Worm (Caenorhabditis elegans) whole organism, L2 larva: ENCODE results near the gene rpt-1.

ENCODE experiments used
- C34F6.9 ChIP-seq: fragments of 150-350 bp; optimal IDR thresholded peaks from 2 replicates; lab custom pipeline; 2014; ENCODE audit warnings: missing biosample characterization, missing genetic modification characterization
- F13H6.1 ChIP-seq: sonication (generic microtip); optimal IDR thresholded peaks from 2 replicates; lab custom pipeline; 2016; ENCODE audit warnings: missing genetic modification characterization, missing compliant biosample characterization
- R02D3.7 ChIP-seq: fragments of 150-350 bp; optimal IDR thresholded peaks from 2 replicates; lab custom pipeline; 2014; ENCODE audit warnings: missing biosample characterization, missing genetic modification characterization
- Y55F3AM.14 ChIP-seq: fragments of 200-800 bp; sonication (Bioruptor generic); optimal IDR thresholded peaks from 2 replicates; lab custom pipeline; 2018; ENCODE audit warnings: mild to moderate bottlenecking, missing genetic modification characterization, missing compliant biosample characterization
- ZK546.5 ChIP-seq: sonication (generic microtip); optimal IDR thresholded peaks from 2 replicates; lab custom pipeline; 2017; ENCODE audit warnings: missing biosample characterization, missing genetic modification characterization
- alr-1 ChIP-seq: fragments of 150-350 bp; optimal IDR thresholded peaks from 2 replicates; lab custom pipeline; 2014; ENCODE audit warnings: missing biosample characterization, missing genetic modification characterization
- aly-2 ChIP-seq: fragments of 150-350 bp; optimal IDR thresholded peaks from 2 replicates; lab custom pipeline; 2014; ENCODE audit warnings: missing biosample characterization, missing genetic modification characterization
- blmp-1 ChIP-seq: sonication (generic microtip); optimal IDR thresholded peaks from 2 replicates; lab custom pipeline; 2017; ENCODE audit warnings: missing genetic modification characterization, mild to moderate bottlenecking, missing compliant biosample characterization, antibody characterized with exemption, moderate library complexity; ENCODE audit not compliant: insufficient read depth
- ceh-82 ChIP-seq: fragments of 150-350 bp; optimal IDR thresholded peaks from 2 replicates; lab custom pipeline; 2014; ENCODE audit warnings: missing biosample characterization, missing genetic modification characterization
- crh-2 ChIP-seq: sonication (generic microtip); optimal IDR thresholded peaks from 2 replicates; lab custom pipeline; 2017; ENCODE audit warnings: missing biosample characterization, missing genetic modification characterization
- dmd-4 ChIP-seq: sonication (generic microtip); optimal IDR thresholded peaks from 2 replicates; lab custom pipeline; 2017; ENCODE audit warnings: missing biosample characterization, missing genetic modification characterization
- egl-27 ChIP-seq: sonication (generic microtip); optimal IDR thresholded peaks from 3 replicates; lab custom pipeline; 2017; ENCODE audit warnings: missing biosample characterization, missing genetic modification reagents, missing genetic modification characterization
- elt-1 ChIP-seq: fragments of 150-350 bp; optimal IDR thresholded peaks from 2 replicates; lab custom pipeline; 2014; ENCODE audit warnings: missing biosample characterization, missing genetic modification characterization
- elt-3 ChIP-seq: sonication (generic microtip); optimal IDR thresholded peaks from 2 replicates; lab custom pipeline; 2017; ENCODE audit warnings: missing biosample characterization, missing genetic modification characterization
- fos-1 ChIP-seq: fragments of 150-350 bp; optimal IDR thresholded peaks from 2 replicates; lab custom pipeline; 2014; ENCODE audit warnings: missing biosample characterization, missing genetic modification characterization
- gmeb-1 ChIP-seq: fragments of 150-350 bp; optimal IDR thresholded peaks from 2 replicates; lab custom pipeline; 2014; ENCODE audit warnings: missing biosample characterization, missing genetic modification characterization
- lin-11 ChIP-seq: fragments of 150-350 bp; sonication (generic microtip); optimal IDR thresholded peaks from 2 replicates; lab custom pipeline; 2014; ENCODE audit warnings: missing biosample characterization, missing genetic modification characterization, inconsistent platforms, mixed read lengths
- lin-13 ChIP-seq: fragments of 150-350 bp; optimal IDR thresholded peaks from 2 replicates; lab custom pipeline; 2014; ENCODE audit warnings: missing biosample characterization, missing genetic modification reagents, missing genetic modification characterization
- lsy-2 ChIP-seq, 2 experiments: fragments of 150-350 bp in 1 of 2; sonication (generic microtip) in 1 of 2; optimal IDR thresholded peaks; 2 replicates each; lab custom pipeline; 2014 to 2017; ENCODE audit warnings: missing biosample characterization in 2 of 2, missing genetic modification characterization in 2 of 2
- mab-5 ChIP-seq: fragments of 150-350 bp; optimal IDR thresholded peaks from 2 replicates; lab custom pipeline; 2014; ENCODE audit warnings: missing biosample characterization, missing genetic modification characterization
- mdl-1 ChIP-seq, 2 experiments: fragments of 150-350 bp in 1 of 2; sonication (generic microtip) in 1 of 2; optimal IDR thresholded peaks; 2 replicates each; lab custom pipeline; 2017; ENCODE audit warnings: missing biosample characterization in 2 of 2, missing genetic modification characterization in 2 of 2
- nhr-10 ChIP-seq: sonication (generic microtip); optimal IDR thresholded peaks from 2 replicates; lab custom pipeline; 2017; ENCODE audit warnings: missing biosample characterization, missing genetic modification characterization
- nhr-12 ChIP-seq: fragments of 150-350 bp; optimal IDR thresholded peaks from 2 replicates; lab custom pipeline; 2014; ENCODE audit warnings: missing biosample characterization, missing genetic modification characterization
- nhr-129 ChIP-seq: fragments of 150-350 bp; optimal IDR thresholded peaks from 2 replicates; lab custom pipeline; 2014; ENCODE audit warnings: missing biosample characterization, missing genetic modification characterization
- nhr-23 ChIP-seq: fragments of 150-350 bp; optimal IDR thresholded peaks from 2 replicates; lab custom pipeline; 2014; ENCODE audit warnings: missing biosample characterization, missing genetic modification reagents, missing genetic modification characterization
- nhr-237 ChIP-seq: fragments of 150-350 bp; optimal IDR thresholded peaks from 2 replicates; lab custom pipeline; 2014; ENCODE audit warnings: missing biosample characterization, missing genetic modification characterization
- nhr-6 ChIP-seq: fragments of 150-350 bp; optimal IDR thresholded peaks from 2 replicates; lab custom pipeline; 2014; ENCODE audit warnings: missing biosample characterization, missing genetic modification characterization
- nhr-77 ChIP-seq: fragments of 150-350 bp; optimal IDR thresholded peaks from 2 replicates; lab custom pipeline; 2014; ENCODE audit warnings: missing biosample characterization, missing genetic modification characterization
- peb-1 ChIP-seq: fragments of 150-350 bp; optimal IDR thresholded peaks from 2 replicates; lab custom pipeline; 2014; ENCODE audit warnings: missing biosample characterization, missing genetic modification characterization
- skn-1 ChIP-seq: sonication (generic microtip); optimal IDR thresholded peaks from 2 replicates; lab custom pipeline; 2017; ENCODE audit warnings: missing biosample characterization, missing genetic modification characterization
- sma-3 ChIP-seq: sonication (generic microtip); optimal IDR thresholded peaks from 2 replicates; lab custom pipeline; 2016; ENCODE audit warnings: missing genetic modification reagents, missing genetic modification characterization, missing compliant biosample characterization
- sma-9 ChIP-seq, 2 experiments: fragments of 150-350 bp in 1 of 2; sonication (generic microtip) in 1 of 2; optimal IDR thresholded peaks; 2 replicates each; lab custom pipeline; 2014 to 2016; ENCODE audit warnings: missing genetic modification characterization in 2 of 2, mild to moderate bottlenecking in 1 of 2, missing biosample characterization in 1 of 2, missing compliant biosample characterization in 1 of 2, missing genetic modification reagents in 1 of 2, moderate library complexity in 1 of 2
- unc-62 ChIP-seq: fragments of 150-350 bp; optimal IDR thresholded peaks from 2 replicates; lab custom pipeline; 2014; ENCODE audit warnings: missing biosample characterization, missing genetic modification reagents, missing genetic modification characterization
- ztf-11 ChIP-seq: sonication (generic microtip); optimal IDR thresholded peaks from 2 replicates; lab custom pipeline; 2017; ENCODE audit warnings: missing biosample characterization, missing genetic modification characterization

rpt-1 gene

DNA sequence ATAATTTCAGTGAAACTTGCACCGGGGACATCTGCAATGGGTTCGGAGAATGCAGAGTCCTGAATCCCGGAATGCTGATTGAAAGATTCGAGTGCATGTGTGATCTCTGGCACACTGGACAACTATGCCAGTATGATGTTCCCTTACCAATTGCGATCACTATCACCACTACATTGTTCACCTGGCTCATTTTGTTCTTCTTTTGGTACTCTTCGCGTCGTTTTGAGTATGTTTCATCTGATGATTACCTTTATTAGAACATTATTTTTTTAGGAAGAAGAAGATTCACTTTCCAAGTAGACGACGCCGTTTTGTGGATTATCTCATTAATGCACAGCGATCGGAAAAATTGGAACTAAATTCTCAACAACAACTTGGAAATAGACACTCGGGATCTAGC lies 38.5 kb downstream of the rpt-1 start:
- TF ChIP-seq Y55F3AM.14 (GFP tag; lab: Kevin White, UChicago) (no peak), ZK546.5 (tag; lab: Kevin White, UChicago) (no peak), lin-13 (GFP tag; lab: Kevin White, UChicago) (no peak), alr-1 (tag; lab: Kevin White, UChicago) (no peak), nhr-237 (tag; lab: Kevin White, UChicago) (no peak), elt-1 (no peak), ceh-82 (tag; lab: Kevin White, UChicago) (no peak), gmeb-1 (tag; lab: Kevin White, UChicago) (no peak), lsy-2 (tag; optimal IDR thresholded peaks at IDR 0.05; lab: Kevin White, UChicago) (no peak), egl-27 (tag; lab: Kevin White, UChicago) (no peak), sma-9 (GFP tag; optimal IDR thresholded peaks at IDR 0.05; lab: Kevin White, UChicago) (no peak), sma-9 (tag; optimal IDR thresholded peaks at IDR 0.05; lab: Kevin White, UChicago) (no peak), mab-5 (tag; lab: Kevin White, UChicago) (no peak), ztf-11 (tag; lab: Kevin White, UChicago) (no peak)

DNA sequence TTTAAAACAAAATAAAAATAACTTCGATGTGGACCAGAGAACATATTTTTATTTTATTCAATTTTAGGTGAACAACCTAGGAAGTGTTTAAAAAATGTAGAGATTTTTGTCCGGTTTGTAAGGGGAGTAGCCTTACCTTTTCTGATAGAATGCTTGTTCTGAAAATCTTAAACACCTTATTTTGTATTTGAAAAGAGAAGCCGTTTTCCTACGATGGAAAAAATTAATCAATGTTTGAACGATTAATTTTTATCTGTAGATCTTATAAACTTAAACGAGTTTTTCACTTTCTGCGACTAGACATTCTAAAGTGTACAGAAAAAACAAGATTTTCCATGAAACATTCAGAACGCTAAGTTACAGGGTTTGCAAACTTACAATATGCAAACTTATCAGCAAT lies 39.9 kb downstream of the rpt-1 start, which contains the start of gene F58H1.6:
Gene F58H1.6, plus strand, starts transcription at position 301 of the 400 bp plus-strand sequence.
- TF ChIP-seq sma-3 (GFP tag; lab: Kevin White, UChicago), result no peak
- TF ChIP-seq nhr-129 (tag; lab: Kevin White, UChicago), result no peak
- no peak for TF ChIP-seq ceh-82 (tag; lab: Kevin White, UChicago)
- TF ChIP-seq mdl-1 (tag; optimal IDR thresholded peaks at IDR 0.05; lab: Kevin White, UChicago), result no peak
- TF ChIP-seq peb-1 (tag; lab: Kevin White, UChicago), result no peak
- no peak for TF ChIP-seq elt-3 (tag; lab: Kevin White, UChicago)

DNA sequence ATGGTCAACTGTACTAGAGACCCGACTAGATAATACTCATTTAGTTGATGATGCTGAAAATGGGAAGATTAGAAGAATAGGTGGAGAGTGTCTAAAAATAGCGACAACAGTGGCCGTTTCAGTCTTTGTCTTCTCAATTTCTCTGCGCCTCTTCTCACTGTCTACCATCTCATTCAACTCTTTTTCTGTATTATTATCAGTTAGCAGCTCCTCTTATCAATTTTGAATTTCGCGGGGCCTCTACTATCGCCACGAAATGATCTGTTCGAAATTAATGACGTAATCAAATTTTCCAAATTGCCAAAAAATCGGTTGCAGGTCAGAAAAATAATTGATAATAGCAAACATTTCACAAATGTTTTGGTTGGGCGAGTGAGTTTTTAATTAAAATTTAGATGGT lies 40.5 kb downstream of the rpt-1 start:
- TF ChIP-seq nhr-77 (tag; lab: Kevin White, UChicago) (no peak), lin-11 (tag; lab: Kevin White, UChicago) (no peak), crh-2 (peak; percentile 61), mdl-1 (tag; optimal IDR thresholded peaks at IDR 0.05; lab: Kevin White, UChicago) (no peak), nhr-23 (tag; lab: Kevin White, UChicago) (no peak), dmd-4 (tag; lab: Kevin White, UChicago) (no peak), F13H6.1 (tag; lab: Kevin White, UChicago) (peak; percentile 70), fos-1 (tag; lab: Kevin White, UChicago) (peak; percentile 80), gmeb-1 (tag; lab: Kevin White, UChicago) (peak; percentile 51), nhr-6 (tag; lab: Kevin White, UChicago) (no peak), C34F6.9 (tag; lab: Kevin White, UChicago) (no peak), sma-9 (GFP tag; optimal IDR thresholded peaks at IDR 0.05; lab: Kevin White, UChicago) (peak; percentile 57), sma-9 (tag; optimal IDR thresholded peaks at IDR 0.05; lab: Kevin White, UChicago) (no peak), nhr-10 (no peak), lsy-2 (tag; optimal IDR thresholded peaks at IDR 0.05; lab: Kevin White, UChicago) (no peak), unc-62 (GFP tag; lab: Kevin White, UChicago) (no peak), skn-1 (tag; lab: Kevin White, UChicago) (peak; percentile 51), R02D3.7 (no peak)
- TF ChIP-seq, all 48 proteins: peak for 6

DNA sequence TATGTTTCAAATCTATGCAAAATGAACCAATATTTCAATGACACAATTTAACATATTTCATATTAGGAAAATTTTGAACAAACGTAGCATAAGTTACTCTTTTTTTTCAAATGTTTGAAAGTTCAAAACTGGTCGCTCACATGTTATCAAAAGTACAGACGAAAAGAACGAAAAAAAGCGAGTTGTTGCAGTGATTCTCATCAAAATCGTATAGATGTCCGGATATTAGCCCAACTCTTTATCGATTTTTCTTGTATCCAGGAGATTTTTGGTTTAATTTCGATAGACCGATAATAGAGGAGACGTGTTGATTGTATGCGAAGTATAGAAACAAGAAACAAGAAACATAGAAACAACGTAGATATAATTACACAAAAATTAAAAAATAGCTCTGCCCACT lies 41.9 kb downstream of the rpt-1 start:
- no peak for TF ChIP-seq aly-2 (tag; lab: Kevin White, UChicago)
- no peak for TF ChIP-seq nhr-10
- no peak for TF ChIP-seq gmeb-1 (tag; lab: Kevin White, UChicago)
- no peak for TF ChIP-seq ZK546.5 (tag; lab: Kevin White, UChicago)

DNA sequence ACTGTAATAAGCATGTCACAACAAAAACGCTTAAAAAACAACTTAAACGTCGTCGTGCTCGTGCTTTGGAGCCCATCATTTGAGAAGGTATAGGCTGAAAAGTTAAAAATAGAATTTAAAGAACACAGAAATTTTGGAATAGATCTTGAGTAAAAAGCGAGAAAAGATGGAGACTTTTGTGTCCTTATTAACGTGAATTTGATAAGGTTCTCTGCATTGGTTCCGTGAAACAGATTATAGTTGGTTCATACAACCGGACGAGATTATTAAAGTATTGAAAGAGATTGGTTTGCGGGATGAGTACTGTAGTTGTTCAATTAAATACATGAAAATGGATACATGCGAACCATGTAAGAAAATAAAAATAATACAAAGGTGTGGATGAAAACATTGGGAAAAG lies 44.5 kb downstream of the rpt-1 start, which contains the start of gene gpla-1:
Gene gpla-1, minus strand, starts transcription at position 101 of the 400 bp plus-strand sequence.
- TF ChIP-seq fos-1 (tag; lab: Kevin White, UChicago) (no peak), mab-5 (tag; lab: Kevin White, UChicago) (no peak)

DNA sequence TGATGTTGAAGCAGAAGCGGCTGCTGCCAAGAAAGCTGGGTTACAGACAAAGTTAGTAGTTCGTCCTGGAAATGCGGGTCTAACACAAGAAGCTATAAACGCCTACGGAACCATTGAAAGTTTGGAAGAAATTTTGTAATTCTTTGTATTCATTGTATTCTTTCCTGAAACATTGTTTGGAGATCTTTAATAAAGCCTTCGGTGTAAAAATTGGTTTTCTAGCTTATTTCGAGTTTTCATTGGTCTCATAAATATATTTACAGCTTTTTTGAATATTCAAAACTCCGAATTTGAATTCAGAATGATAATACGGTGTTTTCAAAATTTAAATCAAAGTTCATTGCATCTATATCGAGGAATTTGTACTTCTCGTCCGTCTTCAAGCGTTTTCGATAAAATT lies 47.3 kb downstream of the rpt-1 start, which contains the start of gene F58H1.8:
Gene F58H1.8, plus strand, starts transcription at position 301 of the 400 bp plus-strand sequence.
- TF ChIP-seq F13H6.1 (tag; lab: Kevin White, UChicago) (no peak), nhr-12 (no peak), lsy-2 (tag; optimal IDR thresholded peaks at IDR 0.05; lab: Kevin White, UChicago) (no peak), nhr-6 (tag; lab: Kevin White, UChicago) (no peak), egl-27 (tag; lab: Kevin White, UChicago) (no peak), blmp-1 (tag; lab: Kevin White, UChicago) (no peak), alr-1 (tag; lab: Kevin White, UChicago) (no peak)
